Fruit fly (Drosophila melanogaster) whole organism, larva: Measurements from ENCODE around the gene NFAT.
A peak's percentile ranks its signal among the peaks of the same experiment; 100 is the strongest.

Experiments
- noc ChIP-seq: fragments of 200-800 bp; sonication (Bioruptor generic); optimal IDR thresholded peaks from 3 replicates; lab custom pipeline; 2019; ENCODE audit warnings: missing biosample characterization, mild to moderate bottlenecking, missing genetic modification characterization, moderate library complexity

Gene NFAT

dm6 chrX:13644696-13645393 lies 20.3 kb downstream of the NFAT start:
- TF ChIP-seq noc (tag; lab: Kevin White, UChicago), result no peak

- TF ChIP-seq noc (tag; lab: Kevin White, UChicago), result no peak
These were observed 21.6 kb downstream of the NFAT start for dm6 chrX:13646175-13646574.

dm6 chrX:13648819-13649218 lies 24.3 kb downstream of the NFAT start:
- no peak for TF ChIP-seq noc (tag; lab: Kevin White, UChicago)

dm6 chrX:13649801-13650200 lies 25.3 kb downstream of the NFAT start:
- no peak for TF ChIP-seq noc (tag; lab: Kevin White, UChicago)

- TF ChIP-seq noc (tag; lab: Kevin White, UChicago), result no peak
These were observed 26.6 kb downstream of the NFAT start for dm6 chrX:13651170-13651569.

- no peak for TF ChIP-seq noc (tag; lab: Kevin White, UChicago)
These were observed 43.1 kb downstream of the NFAT start, which contains the start of the genes DNAlig4 and CG11164 for dm6 chrX:13667656-13668055. Gene DNAlig4, minus strand, starts transcription at chrX:13667811. Gene CG11164, plus strand, starts transcription at chrX:13668014.

dm6 chrX:13669366-13669765 lies 44.8 kb downstream of the NFAT start, which contains the start of gene CG15760:
Gene CG15760, plus strand, starts transcription at chrX:13669699.
- no peak for TF ChIP-seq noc (tag; lab: Kevin White, UChicago)

- no peak for TF ChIP-seq noc (tag; lab: Kevin White, UChicago)
These were observed 45.8 kb downstream of the NFAT start for dm6 chrX:13670329-13670847.

- peak; percentile 97 for TF ChIP-seq noc (tag; lab: Kevin White, UChicago)
These were observed 52.0 kb downstream of the NFAT start, which contains the start of gene CG11162 for dm6 chrX:13676458-13676944. Gene CG11162, plus strand, starts transcription at chrX:13676894.

dm6 chrX:13677970-13678490 lies 53.5 kb downstream of the NFAT start:
- TF ChIP-seq noc (tag; lab: Kevin White, UChicago), result peak; percentile 2

dm6 chrX:13679565-13679964 lies 55.0 kb downstream of the NFAT start:
- peak; percentile 59 for TF ChIP-seq noc (tag; lab: Kevin White, UChicago)

dm6 chrX:13680262-13680661 lies 55.7 kb downstream of the NFAT start, which contains the start of gene CG12177:
Gene CG12177, minus strand, starts transcription at chrX:13680500.
- peak; percentile 10 for TF ChIP-seq noc (tag; lab: Kevin White, UChicago)

dm6 chrX:13681906-13682305 lies 57.4 kb downstream of the NFAT start:
- TF ChIP-seq noc (tag; lab: Kevin White, UChicago), result peak; percentile 14

dm6 chrX:13682652-13683051 lies 58.1 kb downstream of the NFAT start, which contains the start of gene CG11158:
Gene CG11158, plus strand, starts transcription at chrX:13682952.
- no peak for TF ChIP-seq noc (tag; lab: Kevin White, UChicago)

dm6 chrX:13691992-13692391 lies 67.4 kb downstream of the NFAT start, which contains the start of gene Nna1:
Gene Nna1, plus strand, starts transcription at chrX:13692292.
- TF ChIP-seq noc (tag; lab: Kevin White, UChicago), result no peak

dm6 chrX:13698717-13699427 lies 74.3 kb downstream of the NFAT start:
- TF ChIP-seq noc (tag; lab: Kevin White, UChicago), result no peak
